Fruit fly (Drosophila melanogaster): ENCODE measurements around the gene CG3587.

The CG3587 gene

DNA sequence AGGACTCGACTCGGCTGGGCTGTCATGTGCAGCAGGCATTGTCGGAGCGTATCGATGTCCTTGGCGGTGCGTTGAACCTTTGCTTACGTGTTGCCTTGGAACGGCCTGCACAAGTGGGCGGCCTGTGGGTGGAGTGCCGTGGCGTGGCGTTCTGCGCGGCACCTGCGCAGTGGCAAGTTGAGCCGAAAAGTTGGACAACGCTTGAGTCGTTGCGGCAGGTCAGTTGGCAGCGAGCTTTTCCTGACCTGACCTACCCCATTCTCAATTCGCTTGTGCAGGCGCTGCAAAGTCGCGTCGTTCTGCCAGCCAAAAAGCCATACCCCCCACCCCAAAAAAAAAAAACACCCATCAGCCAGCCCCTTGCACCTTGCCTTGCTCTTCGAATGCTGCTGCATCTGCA, 41.6 kb downstream of the CG3587 start:
- TF ChIP-seq CG17801 (GFP tag; optimal IDR thresholded peaks at IDR 0.05; ENCODE audit: partially characterized antibody), result no peak

dm6 chrX:1984175-1984973, 44.3 kb downstream of the CG3587 start:
- no peak for TF ChIP-seq CG17801 (GFP tag; optimal IDR thresholded peaks at IDR 0.05; ENCODE audit: partially characterized antibody)

DNA sequence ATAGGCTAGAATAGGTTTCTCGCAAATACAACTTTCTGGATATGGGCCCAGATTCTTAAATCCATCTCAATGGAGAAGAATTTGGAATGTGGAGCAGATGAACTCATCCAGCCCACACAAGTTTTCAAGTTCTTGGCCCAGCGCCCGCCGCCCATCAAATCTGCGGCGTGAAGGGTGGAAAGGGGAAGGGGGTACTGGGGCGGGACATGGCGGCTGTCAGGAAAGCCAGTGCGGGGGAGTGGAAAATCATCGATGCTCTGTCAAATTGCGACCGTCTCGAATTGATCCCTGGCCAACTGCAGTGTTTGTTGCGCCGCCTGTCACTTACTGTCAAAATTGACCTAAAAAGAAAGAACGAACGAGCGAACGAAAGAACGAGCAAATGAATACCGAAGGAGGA, 45.4 kb downstream of the CG3587 start:
- no peak for TF ChIP-seq CG17801 (GFP tag; optimal IDR thresholded peaks at IDR 0.05; ENCODE audit: partially characterized antibody)

- no peak for TF ChIP-seq CG17801 (GFP tag; optimal IDR thresholded peaks at IDR 0.05; ENCODE audit: partially characterized antibody)
Observed at dm6 chrX:1988673-1989072, 48.6 kb downstream of the CG3587 start.

DNA sequence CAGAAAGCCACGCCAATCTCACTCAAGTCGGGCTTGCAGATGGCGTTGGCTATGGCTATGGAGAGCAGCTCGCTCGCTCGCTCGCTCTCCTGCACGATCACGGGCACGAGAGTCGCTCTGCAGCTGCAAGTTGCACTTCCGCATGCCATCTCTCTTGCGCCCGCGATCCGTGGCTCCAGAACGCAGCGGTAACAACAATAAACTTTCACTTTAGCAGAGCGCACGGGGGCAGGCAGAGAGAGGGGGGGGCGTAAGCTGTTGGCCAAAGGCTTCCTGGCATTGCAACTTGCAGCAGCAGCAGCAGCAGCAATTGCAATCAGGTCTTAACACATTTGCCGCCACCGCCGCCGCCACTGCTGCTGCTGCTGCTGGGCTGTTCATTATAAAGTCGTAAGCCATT, 49.9 kb downstream of the CG3587 start:
- TF ChIP-seq CG17801 (GFP tag; optimal IDR thresholded peaks at IDR 0.05; ENCODE audit: partially characterized antibody), result no peak
